Worm (Caenorhabditis elegans) whole organism, mixed stage, embryonic: ENCODE data around the gene sup-1.

Source experiments
- M03D4.4 ChIP-seq: sonication (generic microtip); optimal IDR thresholded peaks from 2 replicates; lab custom pipeline; 2017; ENCODE audit warnings: mild to moderate bottlenecking, missing genetic modification characterization, missing compliant biosample characterization
- bed-3 ChIP-seq: fragments of 200-800 bp; sonication (Bioruptor generic); optimal IDR thresholded peaks from 3 replicates; lab custom pipeline; 2018; ENCODE audit warnings: mild to moderate bottlenecking, missing genetic modification characterization, moderate library complexity, missing compliant biosample characterization
- blmp-1 ChIP-seq: fragments of 150-350 bp; optimal IDR thresholded peaks from 2 replicates; lab custom pipeline; 2014; ENCODE audit warnings: missing biosample characterization, missing genetic modification characterization
- ceh-39 ChIP-seq: fragments of 150-350 bp; optimal IDR thresholded peaks from 2 replicates; lab custom pipeline; 2014; ENCODE audit warnings: missing biosample characterization, missing genetic modification characterization
- ceh-43 ChIP-seq: fragments of 200-800 bp; sonication (Bioruptor generic); optimal IDR thresholded peaks from 2 replicates; lab custom pipeline; 2018; ENCODE audit warnings: mild to moderate bottlenecking, missing genetic modification characterization, moderate library complexity, missing compliant biosample characterization
- ceh-83 ChIP-seq: fragments of 200-800 bp; sonication (Bioruptor generic); optimal IDR thresholded peaks from 2 replicates; lab custom pipeline; 2018; ENCODE audit warnings: mild to moderate bottlenecking, missing genetic modification characterization, missing compliant biosample characterization
- ces-1 ChIP-seq: fragments of 150-350 bp; optimal IDR thresholded peaks from 2 replicates; lab custom pipeline; 2014; ENCODE audit warnings: missing biosample characterization, missing genetic modification reagents, missing genetic modification characterization
- cnd-1 ChIP-seq: fragments of 200-800 bp; sonication (Bioruptor generic); optimal IDR thresholded peaks from 2 replicates; lab custom pipeline; 2018; ENCODE audit warnings: mild to moderate bottlenecking, missing genetic modification characterization, missing compliant biosample characterization
- drap-1 ChIP-seq: fragments of 200-800 bp; sonication (Bioruptor generic); optimal IDR thresholded peaks from 3 replicates; lab custom pipeline; 2018; ENCODE audit warnings: mild to moderate bottlenecking, missing genetic modification characterization, missing compliant biosample characterization
- elt-1 ChIP-seq: sonication (generic microtip); optimal IDR thresholded peaks from 2 replicates; lab custom pipeline; 2017; ENCODE audit warnings: missing genetic modification characterization, mild to moderate bottlenecking, missing compliant biosample characterization, antibody characterized with exemption, moderate library complexity, borderline replicate concordance; ENCODE audit not compliant: insufficient read depth
- elt-3 ChIP-seq: fragments of 150-350 bp; optimal IDR thresholded peaks from 2 replicates; lab custom pipeline; 2014; ENCODE audit warnings: missing biosample characterization, missing genetic modification characterization
- flh-1 ChIP-seq: fragments of 200-800 bp; sonication (Bioruptor generic); optimal IDR thresholded peaks from 2 replicates; lab custom pipeline; 2018; ENCODE audit warnings: mild to moderate bottlenecking, missing genetic modification characterization, moderate library complexity, missing compliant biosample characterization
- ham-2 ChIP-seq: fragments of 200-800 bp; sonication (Bioruptor generic); optimal IDR thresholded peaks from 2 replicates; lab custom pipeline; 2018; ENCODE audit warnings: mild to moderate bottlenecking, missing genetic modification characterization, missing compliant biosample characterization
- hlh-1 ChIP-seq: fragments of 150-350 bp; optimal IDR thresholded peaks from 2 replicates; lab custom pipeline; 2014; ENCODE audit warnings: missing biosample characterization, missing genetic modification reagents, missing genetic modification characterization
- lin-13 ChIP-seq: fragments of 150-350 bp; optimal IDR thresholded peaks from 2 replicates; lab custom pipeline; 2014; ENCODE audit warnings: missing biosample characterization, missing genetic modification characterization
- lin-32 ChIP-seq: fragments of 200-800 bp; sonication (Bioruptor generic); optimal IDR thresholded peaks from 2 replicates; lab custom pipeline; 2018; ENCODE audit warnings: mild to moderate bottlenecking, missing genetic modification characterization, missing compliant biosample characterization
- lsy-2 ChIP-seq: fragments of 150-350 bp; optimal IDR thresholded peaks from 2 replicates; lab custom pipeline; 2014; ENCODE audit warnings: missing biosample characterization, missing genetic modification characterization
- mab-5 ChIP-seq: fragments of 150-350 bp; optimal IDR thresholded peaks from 2 replicates; lab custom pipeline; 2014; ENCODE audit warnings: missing biosample characterization, missing genetic modification characterization
- mep-1 ChIP-seq: fragments of 150-350 bp; optimal IDR thresholded peaks from 2 replicates; lab custom pipeline; 2017; ENCODE audit warnings: missing biosample characterization, missing genetic modification reagents, missing genetic modification characterization, inconsistent platforms
- mls-2 ChIP-seq: sonication (generic microtip); optimal IDR thresholded peaks from 2 replicates; lab custom pipeline; 2016; ENCODE audit warnings: mild to moderate bottlenecking, missing genetic modification characterization, moderate library complexity, missing compliant biosample characterization
- nhr-12 ChIP-seq: fragments of 150-350 bp; optimal IDR thresholded peaks from 2 replicates; lab custom pipeline; 2014; ENCODE audit warnings: missing biosample characterization, missing genetic modification characterization
- nhr-2 ChIP-seq: fragments of 150-350 bp; optimal IDR thresholded peaks from 2 replicates; lab custom pipeline; 2014; ENCODE audit warnings: missing biosample characterization, missing genetic modification characterization
- nhr-237 ChIP-seq: fragments of 150-350 bp; optimal IDR thresholded peaks from 2 replicates; lab custom pipeline; 2014; ENCODE audit warnings: missing biosample characterization, missing genetic modification characterization
- nhr-28 ChIP-seq: fragments of 150-350 bp; optimal IDR thresholded peaks from 2 replicates; lab custom pipeline; 2014; ENCODE audit warnings: missing biosample characterization, missing genetic modification characterization
- nhr-76 ChIP-seq: sonication (generic microtip); optimal IDR thresholded peaks from 2 replicates; lab custom pipeline; 2017; ENCODE audit warnings: missing biosample characterization, missing genetic modification characterization
- pha-4 ChIP-seq: fragments of 150-350 bp; optimal IDR thresholded peaks from 2 replicates; lab custom pipeline; 2018; ENCODE audit warnings: missing biosample characterization, missing genetic modification reagents, missing genetic modification characterization
- sem-2 ChIP-seq: fragments of 200-800 bp; sonication (Bioruptor generic); optimal IDR thresholded peaks from 2 replicates; lab custom pipeline; 2018; ENCODE audit warnings: mild to moderate bottlenecking, missing genetic modification characterization, missing compliant biosample characterization
- snpc-4 ChIP-seq: fragments of 150-350 bp; optimal IDR thresholded peaks from 2 replicates; lab custom pipeline; 2014; ENCODE audit warnings: missing biosample characterization, missing genetic modification characterization
- sptf-1 ChIP-seq: sonication (generic microtip); optimal IDR thresholded peaks from 2 replicates; lab custom pipeline; 2017; ENCODE audit warnings: mild to moderate bottlenecking, missing genetic modification characterization, moderate library complexity, missing compliant biosample characterization
- tbx-8 ChIP-seq: fragments of 200-800 bp; sonication (Bioruptor generic); optimal IDR thresholded peaks from 2 replicates; lab custom pipeline; 2018; ENCODE audit warnings: mild to moderate bottlenecking, missing genetic modification characterization, moderate library complexity, missing compliant biosample characterization
- unc-120 ChIP-seq: sonication (generic microtip); optimal IDR thresholded peaks from 2 replicates; lab custom pipeline; 2017; ENCODE audit warnings: missing genetic modification characterization, missing compliant biosample characterization; ENCODE audit not compliant: poor library complexity, severe bottlenecking
- unc-39 ChIP-seq: fragments of 150-350 bp; optimal IDR thresholded peaks from 2 replicates; lab custom pipeline; 2014; ENCODE audit warnings: missing biosample characterization, missing genetic modification characterization
- unc-62 ChIP-seq: fragments of 150-350 bp; optimal IDR thresholded peaks from 2 replicates; lab custom pipeline; 2014; ENCODE audit warnings: missing biosample characterization, missing genetic modification reagents, missing genetic modification characterization
- zip-8 ChIP-seq: fragments of 150-350 bp; optimal IDR thresholded peaks from 2 replicates; lab custom pipeline; 2014; ENCODE audit warnings: missing biosample characterization, missing genetic modification characterization
- ztf-11 ChIP-seq: fragments of 150-350 bp; optimal IDR thresholded peaks from 2 replicates; lab custom pipeline; 2014; ENCODE audit warnings: missing biosample characterization, missing genetic modification characterization

sup-1 gene

DNA sequence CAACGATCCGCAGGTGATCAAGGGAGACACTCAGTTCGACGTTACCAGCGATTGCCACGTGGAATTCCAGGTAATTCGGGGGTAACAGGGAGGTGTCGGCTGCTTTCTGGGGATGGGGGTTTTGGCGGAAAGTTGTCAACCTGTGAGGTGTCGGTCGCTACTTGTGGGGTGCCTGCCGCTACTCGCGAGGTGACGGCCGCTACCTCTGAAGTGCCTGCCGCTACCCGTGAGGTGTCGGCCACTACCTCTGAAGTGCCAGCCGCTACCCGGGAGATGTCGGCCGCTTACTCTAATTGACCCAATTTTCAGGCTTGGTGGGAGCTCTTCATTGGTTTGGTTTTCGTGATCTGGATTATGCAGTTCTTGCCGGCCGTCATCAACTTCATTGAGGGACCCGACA, 6.6 kb downstream of the sup-1 start:
- TF ChIP-seq mab-5 (tag; lab: Kevin White, UChicago) (no peak), bed-3 (GFP tag; lab: Kevin White, UChicago) (no peak), elt-1 (tag; lab: Kevin White, UChicago) (no peak), cnd-1 (tag; lab: Kevin White, UChicago) (no peak), lin-32 (GFP tag; lab: Kevin White, UChicago) (no peak), mep-1 (tag; lab: Kevin White, UChicago) (no peak), ham-2 (GFP tag; lab: Kevin White, UChicago) (no peak), ceh-39 (tag; lab: Kevin White, UChicago) (no peak), nhr-2 (no peak), blmp-1 (tag; lab: Kevin White, UChicago) (no peak), snpc-4 (tag; lab: Kevin White, UChicago) (no peak), M03D4.4 (no peak)

DNA sequence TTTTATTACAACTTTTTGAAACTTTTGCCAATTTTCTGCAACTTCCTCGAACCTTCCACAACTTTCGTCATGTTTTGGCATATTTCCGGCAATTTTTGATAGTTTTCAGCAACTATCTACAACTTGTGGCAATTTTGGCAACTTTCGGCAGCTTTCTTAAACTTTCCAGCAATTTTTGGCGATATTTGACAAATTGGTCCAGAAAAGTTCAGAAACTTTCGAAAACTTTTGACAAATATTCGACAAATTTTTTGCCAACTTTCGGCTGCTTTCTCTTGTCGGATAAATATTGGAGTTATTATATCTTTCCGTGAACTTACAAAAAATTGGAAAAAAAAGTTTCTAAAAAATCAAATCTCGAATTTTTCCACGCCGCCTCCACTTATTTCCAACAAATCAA, 7.1 kb downstream of the sup-1 start, which contains the start of gene Y41C4A.18:
Gene Y41C4A.18 (plus strand): TSS at position 301 of the 400 bp plus-strand sequence.
- TF ChIP-seq M03D4.4 (no peak), nhr-12 (no peak), tbx-8 (GFP tag; lab: Kevin White, UChicago) (no peak), ces-1 (no peak), zip-8 (tag; lab: Kevin White, UChicago) (no peak), nhr-2 (no peak), unc-39 (tag; lab: Kevin White, UChicago) (no peak), lin-13 (tag; lab: Kevin White, UChicago) (no peak), snpc-4 (tag; lab: Kevin White, UChicago) (no peak), unc-120 (tag; lab: Kevin White, UChicago) (no peak), bed-3 (GFP tag; lab: Kevin White, UChicago) (no peak), ceh-43 (GFP tag; lab: Kevin White, UChicago) (no peak), ceh-83 (GFP tag; lab: Kevin White, UChicago) (no peak), ham-2 (GFP tag; lab: Kevin White, UChicago) (no peak)

DNA sequence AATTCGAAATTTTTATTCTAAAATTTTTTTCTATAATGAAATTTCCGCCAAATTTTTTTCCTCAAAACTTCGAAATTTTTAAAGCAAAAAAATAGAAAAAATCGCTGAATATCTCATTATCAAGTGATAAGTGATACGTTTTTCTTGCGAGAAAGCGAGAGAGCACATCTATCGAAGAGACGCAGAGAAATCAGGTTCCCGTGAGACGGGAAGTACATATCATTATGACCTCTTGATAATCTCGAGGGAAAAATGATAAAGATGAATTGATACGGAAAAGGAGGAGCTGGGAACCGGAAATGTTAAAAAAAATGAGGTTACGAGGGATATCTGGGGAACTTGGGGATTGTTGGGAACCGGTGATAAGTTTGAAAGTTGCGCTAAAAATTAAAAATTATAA, 10.4 kb downstream of the sup-1 start:
- no peak for TF ChIP-seq elt-1 (tag; lab: Kevin White, UChicago)
- TF ChIP-seq elt-3: peak; percentile 35

DNA sequence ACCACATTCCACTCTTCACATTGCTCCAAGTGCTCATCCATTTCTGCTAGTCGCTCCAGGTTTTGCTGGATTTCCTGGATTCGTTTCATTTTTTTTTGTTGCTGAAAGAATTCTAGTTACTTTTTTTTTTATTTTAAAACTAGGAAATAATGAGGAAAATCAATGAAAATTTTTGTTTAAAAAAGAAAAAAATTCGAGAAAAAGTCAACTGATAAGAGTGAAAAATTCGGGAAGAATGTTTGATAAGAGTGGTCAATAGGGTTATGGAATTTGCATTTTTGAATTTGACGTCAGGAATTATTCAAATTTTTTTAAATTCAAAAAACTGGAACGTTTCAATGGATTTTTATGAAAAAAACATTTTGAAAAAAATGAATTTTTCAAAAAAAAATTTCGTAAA, 10.8 kb downstream of the sup-1 start, which contains the start of gene Y41C4A.12:
Gene Y41C4A.12 (minus strand): TSS at position 101 of the 400 bp plus-strand sequence.
- TF ChIP-seq nhr-76 (tag; lab: Kevin White, UChicago) (no peak), mab-5 (tag; lab: Kevin White, UChicago) (no peak)

DNA sequence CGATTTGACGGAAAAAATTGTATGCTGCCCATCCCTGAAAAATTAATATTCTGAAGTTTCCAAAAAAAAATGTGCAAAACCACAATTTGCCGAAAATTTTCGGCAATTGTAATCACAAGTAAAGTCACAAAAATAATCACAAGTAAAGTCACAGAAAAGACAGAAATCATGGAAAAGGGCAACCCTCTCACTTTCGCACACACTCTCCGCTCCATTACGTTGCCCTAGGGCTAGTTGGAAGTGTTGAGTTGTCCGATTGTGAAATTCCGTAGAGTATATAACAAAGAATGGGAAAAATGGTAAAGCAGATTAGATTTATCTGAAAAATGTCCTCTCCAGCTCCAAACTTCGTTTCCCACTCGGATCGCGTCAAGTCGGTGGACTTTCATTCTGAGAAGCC, 16.0 kb downstream of the sup-1 start, which contains the start of gene Y41C4A.32:
Gene Y41C4A.32 (plus strand): TSS at position 302 of the 400 bp plus-strand sequence.
- TF ChIP-seq tbx-8 (GFP tag; lab: Kevin White, UChicago): no peak
- TF ChIP-seq ham-2 (GFP tag; lab: Kevin White, UChicago): no peak

DNA sequence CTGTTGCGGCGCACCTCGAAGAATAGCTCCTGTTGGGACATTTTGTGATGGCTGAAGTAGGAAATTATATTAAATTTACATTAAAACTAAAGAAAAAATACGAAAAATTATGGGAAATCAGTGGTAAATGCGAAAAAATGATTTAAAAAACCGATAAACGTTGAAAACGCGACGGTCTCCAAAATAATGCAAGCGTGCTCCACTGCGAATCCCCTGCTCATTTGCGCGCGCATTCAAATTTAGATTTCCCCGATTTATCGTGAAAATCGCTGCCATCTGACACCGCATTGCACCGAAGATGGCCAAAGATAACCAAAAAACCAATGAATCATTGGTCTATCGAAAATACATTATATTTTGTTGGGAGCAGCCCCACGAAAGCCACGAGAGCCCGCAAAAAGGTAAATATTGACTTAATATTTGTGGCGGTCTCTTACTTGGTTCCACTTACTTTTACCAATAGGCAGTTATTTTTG, 18.0 kb downstream of the sup-1 start, which contains the start of the genes elb-1 and Y41C4A.11:
Gene elb-1 (minus strand): TSS at position 51 of the 476 bp plus-strand sequence.
Gene Y41C4A.11 (plus strand): TSS at position 461 of the 476 bp plus-strand sequence.
- TF ChIP-seq pha-4: peak; percentile 11
- no peak for TF ChIP-seq lin-32 (GFP tag; lab: Kevin White, UChicago)
- no peak for TF ChIP-seq sem-2 (GFP tag; lab: Kevin White, UChicago)
- no peak for TF ChIP-seq unc-39 (tag; lab: Kevin White, UChicago)
- TF ChIP-seq nhr-28 (tag; lab: Kevin White, UChicago): no peak
- no peak for TF ChIP-seq ztf-11 (tag; lab: Kevin White, UChicago)
- no peak for TF ChIP-seq bed-3 (GFP tag; lab: Kevin White, UChicago)
- no peak for TF ChIP-seq ceh-83 (GFP tag; lab: Kevin White, UChicago)
- TF ChIP-seq nhr-12: no peak
- no peak for TF ChIP-seq cnd-1 (tag; lab: Kevin White, UChicago)
- TF ChIP-seq unc-62: no peak
- TF ChIP-seq tbx-8 (GFP tag; lab: Kevin White, UChicago): no peak
- TF ChIP-seq ces-1: no peak
- no peak for TF ChIP-seq M03D4.4
- no peak for TF ChIP-seq unc-120 (tag; lab: Kevin White, UChicago)
- TF ChIP-seq nhr-76 (tag; lab: Kevin White, UChicago): no peak
- peak; percentile 79 for TF ChIP-seq ceh-39 (tag; lab: Kevin White, UChicago)
- TF ChIP-seq nhr-2: no peak
- peak; percentile 75 for TF ChIP-seq mep-1 (tag; lab: Kevin White, UChicago)
- TF ChIP-seq zip-8 (tag; lab: Kevin White, UChicago): no peak
- TF ChIP-seq mls-2: no peak
- peak; percentile 27 for TF ChIP-seq nhr-237 (tag; lab: Kevin White, UChicago)
- no peak for TF ChIP-seq sptf-1 (tag; lab: Kevin White, UChicago)
- TF ChIP-seq elt-1 (tag; lab: Kevin White, UChicago): peak; percentile 71
- TF ChIP-seq lsy-2 (tag; lab: Kevin White, UChicago): peak; percentile 47
- TF ChIP-seq snpc-4 (tag; lab: Kevin White, UChicago): no peak
- no peak for TF ChIP-seq blmp-1 (tag; lab: Kevin White, UChicago)
- TF ChIP-seq hlh-1: no peak
- no peak for TF ChIP-seq drap-1 (GFP tag; lab: Kevin White, UChicago)
- no peak for TF ChIP-seq ham-2 (GFP tag; lab: Kevin White, UChicago)
- no peak for TF ChIP-seq flh-1
- TF ChIP-seq ceh-43 (GFP tag; lab: Kevin White, UChicago): no peak
- no peak for TF ChIP-seq mab-5 (tag; lab: Kevin White, UChicago)
- TF ChIP-seq elt-3: no peak
- peak; percentile 46 for TF ChIP-seq lin-13 (tag; lab: Kevin White, UChicago)
